Worm (Caenorhabditis elegans): ENCODE data around the gene mam-3.

DNA sequence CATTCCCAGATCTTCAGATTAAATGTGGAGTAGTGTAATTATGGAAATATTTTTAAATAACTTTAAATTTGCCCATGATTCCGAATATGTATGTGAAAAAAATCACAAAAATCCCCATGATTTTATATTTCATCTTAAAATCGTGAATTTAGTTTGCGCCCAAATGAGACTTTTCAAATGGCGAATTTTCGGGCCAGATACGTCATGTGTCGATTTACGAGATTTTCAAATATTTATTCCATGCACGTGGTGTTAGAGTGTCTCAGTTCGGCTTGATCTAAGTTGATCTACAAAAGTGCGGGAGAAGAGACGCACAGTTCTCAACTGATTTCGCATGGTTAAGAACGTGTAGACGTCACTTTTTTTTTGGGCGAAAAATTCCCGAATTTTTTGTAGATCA is 37.3 kb upstream of the mam-3 start, which contains the start of gene Y38H8A.1:
- TF ChIP-seq ama-1 (optimal IDR thresholded peaks at IDR 0.05) (no peak), hmg-4 (GFP tag; optimal IDR thresholded peaks at IDR 0.05) (no peak), aly-1 (tag; optimal IDR thresholded peaks at IDR 0.05) (no peak), B0310.2 (tag; optimal IDR thresholded peaks at IDR 0.05) (no peak), sea-1 (GFP tag; conservative IDR thresholded peaks at IDR 0.05) (no peak)

All from whole organism, early embryonic.